Worm (Caenorhabditis elegans) whole organism, L1 larva: ENCODE data around the gene ets-6.

Experiments
- C16A3.4 ChIP-seq: fragments of 150-350 bp; optimal IDR thresholded peaks from 2 replicates; lab custom pipeline; 2014; ENCODE audit warnings: missing biosample characterization, missing genetic modification characterization
- F16B12.6 ChIP-seq: fragments of 150-350 bp; optimal IDR thresholded peaks from 2 replicates; lab custom pipeline; 2014; ENCODE audit warnings: missing biosample characterization, missing genetic modification characterization
- Y116A8C.19 ChIP-seq: sonication (generic microtip); optimal IDR thresholded peaks from 2 replicates; lab custom pipeline; 2016; ENCODE audit warnings: missing compliant biosample characterization, missing genetic modification characterization, borderline replicate concordance
- alr-1 ChIP-seq: fragments of 200-800 bp; sonication (Bioruptor generic); optimal IDR thresholded peaks from 2 replicates; lab custom pipeline; 2018; ENCODE audit warnings: borderline replicate concordance, mild to moderate bottlenecking, missing genetic modification characterization, missing compliant biosample characterization
- aly-2 ChIP-seq: fragments of 150-350 bp; optimal IDR thresholded peaks from 2 replicates; lab custom pipeline; 2014; ENCODE audit warnings: missing biosample characterization, missing genetic modification characterization
- blmp-1 ChIP-seq: fragments of 150-350 bp; optimal IDR thresholded peaks from 2 replicates; lab custom pipeline; 2014; ENCODE audit warnings: missing biosample characterization, missing genetic modification characterization
- ceh-90 ChIP-seq: sonication (generic microtip); optimal IDR thresholded peaks from 2 replicates; lab custom pipeline; 2016; ENCODE audit warnings: missing genetic modification characterization, missing compliant biosample characterization
- ces-1 ChIP-seq: fragments of 150-350 bp; optimal IDR thresholded peaks from 2 replicates; lab custom pipeline; 2014; ENCODE audit warnings: missing biosample characterization, missing genetic modification reagents, missing genetic modification characterization
- dsc-1 ChIP-seq: sonication (generic microtip); optimal IDR thresholded peaks from 2 replicates; lab custom pipeline; 2016; ENCODE audit warnings: mild to moderate bottlenecking, missing genetic modification characterization, missing compliant biosample characterization
- efl-1 ChIP-seq, 4 experiments: fragments of 150-350 bp; optimal IDR thresholded peaks in 3 of 4; peaks in 1 of 4; 1 replicate in 1 of 4; 2 replicates in 3 of 4; lab custom pipeline; 2014; ENCODE audit warnings: missing biosample characterization in 2 of 4, missing genetic modification characterization in 2 of 4, missing genetic modification reagents in 2 of 4
- egl-13 ChIP-seq: sonication (generic microtip); optimal IDR thresholded peaks from 2 replicates; lab custom pipeline; 2016; ENCODE audit warnings: missing genotype, missing genetic modification reagents, missing genetic modification characterization, missing compliant biosample characterization
- elt-2 ChIP-seq: sonication (generic microtip); optimal IDR thresholded peaks from 2 replicates; lab custom pipeline; 2016; ENCODE audit warnings: missing genetic modification characterization, mild to moderate bottlenecking, inconsistent platforms, missing compliant biosample characterization, missing genetic modification reagents
- fkh-4 ChIP-seq: sonication (generic microtip); optimal IDR thresholded peaks from 2 replicates; lab custom pipeline; 2016; ENCODE audit warnings: missing compliant biosample characterization, missing genetic modification characterization, borderline replicate concordance
- grh-1 ChIP-seq: fragments of 200-800 bp; sonication (Bioruptor generic); IDR thresholded peaks from 2 replicates; pipeline ENCODE4 v1.3.6; 2022; ENCODE audit warnings: missing genetic modification reagents, missing genetic modification characterization, missing compliant biosample characterization
- hlh-4 ChIP-seq: sonication (generic microtip); optimal IDR thresholded peaks from 2 replicates; lab custom pipeline; 2016; ENCODE audit warnings: mild to moderate bottlenecking, missing genetic modification characterization, missing compliant biosample characterization
- hpl-2 ChIP-seq: fragments of 150-350 bp; optimal IDR thresholded peaks from 2 replicates; lab custom pipeline; 2014; ENCODE audit warnings: missing biosample characterization, missing genetic modification reagents, missing genetic modification characterization
- jun-1 ChIP-seq: fragments of 150-350 bp; optimal IDR thresholded peaks from 2 replicates; lab custom pipeline; 2014; ENCODE audit warnings: missing biosample characterization, missing genetic modification reagents, missing genetic modification characterization
- lin-13 ChIP-seq: fragments of 150-350 bp; optimal IDR thresholded peaks from 2 replicates; lab custom pipeline; 2014; ENCODE audit warnings: missing biosample characterization, missing genetic modification reagents, missing genetic modification characterization
- lin-14 ChIP-seq: fragments of 200-800 bp; sonication (Bioruptor generic); optimal IDR thresholded peaks from 2 replicates; lab custom pipeline; 2018; ENCODE audit warnings: mild to moderate bottlenecking, missing genetic modification characterization, moderate library complexity, missing compliant biosample characterization
- lin-35 ChIP-seq, 2 experiments: fragments of 150-350 bp; optimal IDR thresholded peaks; 2 replicates each; lab custom pipeline; 2014; ENCODE audit warnings: missing biosample characterization in 2 of 2, missing genetic modification characterization in 2 of 2, missing genetic modification reagents in 2 of 2
- lir-3 ChIP-seq: sonication (generic microtip); optimal IDR thresholded peaks from 2 replicates; lab custom pipeline; 2016; ENCODE audit warnings: mild to moderate bottlenecking, missing genetic modification characterization, moderate library complexity, missing compliant biosample characterization; ENCODE audit not compliant: poor library complexity
- nhr-19 ChIP-seq: fragments of 200-800 bp; sonication (Bioruptor generic); conservative IDR thresholded peaks from 2 replicates; pipeline ENCODE4 v1.3.6; 2022; ENCODE audit warnings: missing genetic modification characterization, missing compliant biosample characterization
- nhr-47 ChIP-seq: sonication (generic microtip); optimal IDR thresholded peaks from 2 replicates; lab custom pipeline; 2016; ENCODE audit warnings: mild to moderate bottlenecking, missing genetic modification characterization, moderate library complexity, missing compliant biosample characterization
- nhr-71 ChIP-seq: sonication (generic microtip); optimal IDR thresholded peaks from 2 replicates; lab custom pipeline; 2016; ENCODE audit warnings: mild to moderate bottlenecking, missing genetic modification characterization, moderate library complexity, missing compliant biosample characterization
- nhr-85 ChIP-seq: sonication (generic microtip); peaks from one replicate; lab custom pipeline; 2016; ENCODE audit warnings: missing genetic modification characterization, inconsistent platforms, missing compliant biosample characterization
- nhr-90 ChIP-seq: sonication (generic microtip); optimal IDR thresholded peaks from 2 replicates; lab custom pipeline; 2016; ENCODE audit warnings: mild to moderate bottlenecking, missing genetic modification characterization, missing compliant biosample characterization; ENCODE audit not compliant: poor library complexity
- pag-3 ChIP-seq: sonication (generic microtip); optimal IDR thresholded peaks from 2 replicates; lab custom pipeline; 2017; ENCODE audit warnings: missing genetic modification characterization, mild to moderate bottlenecking, missing compliant biosample characterization, antibody characterized with exemption, borderline replicate concordance; ENCODE audit not compliant: insufficient read depth
- rnt-1 ChIP-seq: sonication (generic microtip); optimal IDR thresholded peaks from 2 replicates; lab custom pipeline; 2016; ENCODE audit warnings: mild to moderate bottlenecking, missing genetic modification characterization, moderate library complexity, missing compliant biosample characterization
- snu-23 ChIP-seq: sonication (generic microtip); optimal IDR thresholded peaks from 2 replicates; lab custom pipeline; 2016; ENCODE audit warnings: missing genetic modification characterization, missing compliant biosample characterization
- sox-4 ChIP-seq: sonication (generic microtip); optimal IDR thresholded peaks from 2 replicates; lab custom pipeline; 2016; ENCODE audit warnings: missing genetic modification characterization, missing compliant biosample characterization
- sup-37 ChIP-seq: fragments of 200-800 bp; sonication (Bioruptor generic); optimal IDR thresholded peaks from 2 replicates; lab custom pipeline; 2018; ENCODE audit warnings: mild to moderate bottlenecking, missing genetic modification characterization, missing compliant biosample characterization
- tbx-2 ChIP-seq: sonication (generic microtip); optimal IDR thresholded peaks from 2 replicates; lab custom pipeline; 2016; ENCODE audit warnings: missing genetic modification characterization, missing compliant biosample characterization
- unc-98 ChIP-seq: fragments of 200-800 bp; sonication (Bioruptor generic); IDR thresholded peaks from 2 replicates; pipeline ENCODE4 v1.3.6; 2022; ENCODE audit warnings: missing genetic modification characterization, missing compliant biosample characterization
- xbp-1 ChIP-seq: sonication (generic microtip); optimal IDR thresholded peaks from 2 replicates; lab custom pipeline; 2016; ENCODE audit warnings: missing genetic modification characterization, missing compliant biosample characterization
- zip-4 ChIP-seq: fragments of 200-800 bp; sonication (Bioruptor generic); optimal IDR thresholded peaks from 2 replicates; lab custom pipeline; 2018; ENCODE audit warnings: mild to moderate bottlenecking, missing genetic modification characterization, moderate library complexity, missing compliant biosample characterization

The ets-6 gene

DNA sequence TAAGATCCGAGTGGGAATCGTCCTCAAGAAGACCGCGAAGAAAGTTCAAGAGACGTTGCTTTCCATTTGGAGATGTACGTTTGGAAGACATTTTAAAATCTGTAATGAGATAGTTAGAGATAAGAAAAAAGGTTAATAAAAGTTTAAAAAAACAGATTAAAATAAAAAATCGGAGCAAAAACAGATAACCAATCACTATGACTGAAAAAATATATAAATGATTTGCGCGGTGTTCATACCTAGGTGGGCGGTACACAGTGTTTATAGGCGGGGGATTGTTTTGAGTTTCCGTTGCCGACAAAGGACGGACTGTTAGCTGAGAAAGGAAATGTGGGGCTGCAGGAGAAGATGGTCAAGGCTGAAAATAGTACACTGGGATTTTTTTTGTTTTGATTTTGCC is 21.7 kb downstream of the ets-6 start, which contains the start of gene ets-7:
Gene ets-7 (minus strand): TSS at position 101 of the 400 bp plus-strand sequence.
- no peak for TF ChIP-seq efl-1 (optimal IDR thresholded peaks at IDR 0.05; lab: Kevin White, UChicago)
- TF ChIP-seq efl-1 (GFP tag; optimal IDR thresholded peaks at IDR 0.05 in 1 of 2; lab: Kevin White, UChicago) = peak in 1 of 2 experiments; percentile 33
- TF ChIP-seq blmp-1 (tag; lab: Kevin White, UChicago) = no peak

DNA sequence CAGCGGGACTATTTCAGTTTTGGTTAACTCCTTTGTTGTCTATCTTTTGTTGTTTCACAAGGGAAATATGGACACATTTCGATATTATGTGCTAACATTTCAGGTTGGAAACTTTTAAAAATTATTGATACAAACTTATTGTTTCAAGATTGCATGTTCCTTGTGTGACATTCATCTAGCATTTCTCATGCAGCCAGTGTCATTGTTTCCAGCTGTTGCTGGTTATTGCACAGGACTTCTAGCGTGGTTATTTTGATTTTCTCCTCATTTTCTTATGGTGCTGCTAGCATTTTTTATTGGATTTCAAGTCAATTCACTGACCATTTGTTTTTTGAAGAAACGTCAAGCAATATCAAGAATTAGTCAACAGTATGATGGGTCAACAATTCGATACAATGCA is 24.5 kb downstream of the ets-6 start:
- TF ChIP-seq lin-14 (GFP tag; lab: Kevin White, UChicago) (no peak), fkh-4 (peak; percentile 55), elt-2 (tag; lab: Kevin White, UChicago) (no peak), efl-1 (optimal IDR thresholded peaks at IDR 0.05; lab: Kevin White, UChicago) (no peak), efl-1 (GFP tag; optimal IDR thresholded peaks at IDR 0.05 in 1 of 2; lab: Kevin White, UChicago) (peak in 1 of 2 experiments; percentile 24), nhr-85 (tag; lab: Kevin White, UChicago) (no peak), dsc-1 (peak; percentile 78)

DNA sequence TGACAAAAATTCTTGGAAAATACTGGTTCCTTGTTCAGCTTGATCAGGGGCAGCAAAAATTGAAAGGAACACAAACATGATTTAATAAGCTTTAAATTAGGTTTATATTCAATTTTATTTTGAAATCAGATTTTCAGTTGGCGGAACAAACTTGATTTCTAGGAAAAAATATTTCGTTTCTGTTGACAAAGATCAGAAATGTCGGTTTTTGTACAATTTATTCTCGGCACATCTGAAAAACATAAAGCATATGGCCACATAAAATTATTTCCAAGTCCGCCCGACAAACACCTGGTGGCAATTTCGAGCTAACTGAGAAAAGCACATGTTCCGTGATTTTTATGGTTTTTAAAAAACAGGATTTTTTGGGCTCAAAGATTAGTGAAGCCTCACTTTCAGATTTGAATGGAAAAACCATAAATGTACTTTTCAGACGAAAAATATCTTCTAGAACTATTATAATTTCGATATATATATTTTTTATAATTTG is 26.4 kb downstream of the ets-6 start, which contains the start of gene ttr-10:
Gene ttr-10 (minus strand): TSS at position 51 of the 490 bp plus-strand sequence.
- TF ChIP-seq lin-35 (GFP tag; optimal IDR thresholded peaks at IDR 0.05; lab: Kevin White, UChicago) (no peak), nhr-19 (GFP tag; lab: Robert Waterston, UW) (no peak), ces-1 (no peak), F16B12.6 (tag; lab: Kevin White, UChicago) (no peak), fkh-4 (peak; percentile 84), ceh-90 (tag; lab: Kevin White, UChicago) (no peak), alr-1 (tag; lab: Kevin White, UChicago) (no peak), sox-4 (no peak), jun-1 (tag; lab: Kevin White, UChicago) (no peak), pag-3 (tag; lab: Kevin White, UChicago) (no peak), nhr-85 (tag; lab: Kevin White, UChicago) (no peak), lir-3 (tag; lab: Kevin White, UChicago) (no peak), egl-13 (tag; lab: Kevin White, UChicago) (no peak), lin-13 (no peak), nhr-47 (tag; lab: Kevin White, UChicago) (no peak), sup-37 (no peak), zip-4 (GFP tag; lab: Kevin White, UChicago) (no peak), dsc-1 (peak; percentile 94), hpl-2 (GFP tag; lab: Kevin White, UChicago) (no peak), unc-98 (no peak), hlh-4 (tag; lab: Kevin White, UChicago) (peak; percentile 44), nhr-71 (tag; lab: Kevin White, UChicago) (peak; percentile 8), Y116A8C.19 (tag; lab: Kevin White, UChicago) (no peak), aly-2 (tag; lab: Kevin White, UChicago) (no peak), snu-23 (GFP tag; lab: Kevin White, UChicago) (no peak), xbp-1 (tag; lab: Kevin White, UChicago) (no peak), tbx-2 (tag; lab: Kevin White, UChicago) (no peak), nhr-90 (tag; lab: Kevin White, UChicago) (no peak), C16A3.4 (no peak), rnt-1 (tag; lab: Kevin White, UChicago) (no peak), grh-1 (GFP tag; lab: Robert Waterston, UW) (no peak)

DNA sequence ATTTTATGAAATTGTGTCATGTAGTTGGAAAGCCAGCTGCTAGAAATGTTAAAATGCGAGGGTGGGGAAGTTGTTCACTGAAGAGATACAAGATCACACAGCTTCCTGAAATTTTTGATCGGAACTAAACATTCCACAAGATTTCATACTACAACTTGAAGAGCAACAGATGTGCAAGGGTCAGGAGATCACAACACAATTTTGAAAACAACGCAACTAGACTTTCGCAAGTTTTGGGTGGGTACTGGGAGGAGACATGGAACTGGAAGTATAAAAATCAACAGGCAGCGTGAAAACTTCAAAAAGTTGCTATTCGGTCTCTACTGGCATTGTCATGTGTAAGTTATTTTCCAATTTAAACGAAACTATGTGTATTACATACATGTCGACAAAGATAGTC is 28.5 kb downstream of the ets-6 start, which contains the start of gene F19F10.3:
Gene F19F10.3 (plus strand): TSS at position 301 of the 400 bp plus-strand sequence.
- no peak for TF ChIP-seq efl-1 (optimal IDR thresholded peaks at IDR 0.05; lab: Kevin White, UChicago)
- TF ChIP-seq efl-1 (GFP tag; optimal IDR thresholded peaks at IDR 0.05 in 1 of 2; lab: Kevin White, UChicago) = no peak
- peak; percentile 23 for TF ChIP-seq dsc-1
- TF ChIP-seq, all 84 proteins: peak for 1
